Worm (Caenorhabditis elegans): Measurements from ENCODE around the gene csa-1.
A peak's percentile ranks its signal among the peaks of the same experiment; 100 is the strongest.

csa-1 gene

DNA sequence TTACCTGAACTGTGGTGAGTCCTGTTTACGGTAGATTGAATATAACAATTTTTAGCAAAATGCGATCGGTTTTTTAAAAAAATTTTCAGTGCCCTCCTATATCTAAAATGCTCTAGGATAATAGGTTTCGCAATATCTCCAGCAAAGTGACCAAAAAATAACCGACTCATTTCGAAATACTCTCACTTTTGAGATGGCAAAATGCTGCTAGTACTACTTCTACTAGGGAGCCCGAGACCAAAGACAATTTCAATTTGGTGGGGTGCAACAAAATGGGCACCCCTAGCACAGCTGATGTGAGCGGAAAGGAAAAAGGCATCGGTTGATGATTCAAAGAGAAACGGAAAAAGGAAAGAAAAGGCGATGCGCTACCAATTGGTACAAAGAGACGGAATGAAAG, 16.0 kb downstream of the csa-1 start:
- no peak for TF ChIP-seq ama-1 (optimal IDR thresholded peaks at IDR 0.05)
- TF ChIP-seq lim-6 (tag; optimal IDR thresholded peaks at IDR 0.05), result no peak
- no peak for TF ChIP-seq sdc-2 (tag; optimal IDR thresholded peaks at IDR 0.05)
- TF ChIP-seq rnt-1 (tag; optimal IDR thresholded peaks at IDR 0.05), result no peak
- TF ChIP-seq fkh-10 (GFP tag; optimal IDR thresholded peaks at IDR 0.05), result no peak
- TF ChIP-seq npax-4 (tag; optimal IDR thresholded peaks at IDR 0.05), result no peak
- TF ChIP-seq dmd-4 (tag; optimal IDR thresholded peaks at IDR 0.05; ENCODE audit: borderline replicate concordance), result no peak
- TF ChIP-seq ceh-6 (GFP tag; optimal IDR thresholded peaks at IDR 0.05), result no peak
- no peak for TF ChIP-seq mec-3 (tag; optimal IDR thresholded peaks at IDR 0.05; ENCODE audit: borderline replicate concordance)
- no peak for TF ChIP-seq syd-9 (tag; optimal IDR thresholded peaks at IDR 0.05)
- no peak for TF ChIP-seq K02D7.2 (tag; optimal IDR thresholded peaks at IDR 0.05)
- no peak for TF ChIP-seq tbx-2 (tag; optimal IDR thresholded peaks at IDR 0.05)
- no peak for TF ChIP-seq elt-2 (tag; optimal IDR thresholded peaks at IDR 0.05)
- no peak for TF ChIP-seq unc-42 (tag; optimal IDR thresholded peaks at IDR 0.05)
- TF ChIP-seq ceh-22 (tag; optimal IDR thresholded peaks at IDR 0.05), result no peak
- TF ChIP-seq ceh-34 (tag; optimal IDR thresholded peaks at IDR 0.05), result no peak
- no peak for TF ChIP-seq hlh-30 (tag; optimal IDR thresholded peaks at IDR 0.05; ENCODE audit: insufficient read depth)

DNA sequence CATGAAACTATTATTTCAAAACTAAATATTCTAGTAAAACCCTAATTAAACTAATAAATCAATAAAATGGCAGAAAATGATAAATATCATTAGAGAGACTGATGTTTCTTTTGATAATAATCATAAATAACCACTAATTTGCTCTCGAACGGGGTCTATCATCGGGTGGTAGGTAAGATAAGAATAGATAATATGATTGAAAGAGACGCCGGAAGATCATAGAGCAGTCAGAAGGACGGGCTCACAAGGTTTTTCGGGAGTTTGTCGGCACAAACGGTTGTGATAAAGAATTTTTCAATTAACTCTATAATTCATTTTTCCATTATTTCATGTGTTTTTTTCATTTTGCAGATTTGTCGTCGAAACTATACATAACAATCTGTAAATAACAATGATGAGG, 18.5 kb downstream of the csa-1 start:
- TF ChIP-seq elt-2 (tag; optimal IDR thresholded peaks at IDR 0.05), result peak; percentile 90
- no peak for TF ChIP-seq ceh-24 (tag; optimal IDR thresholded peaks at IDR 0.05)
- TF ChIP-seq lin-11 (tag; optimal IDR thresholded peaks at IDR 0.05), result no peak
- TF ChIP-seq C38D4.7 (GFP tag; optimal IDR thresholded peaks at IDR 0.05), result no peak
- TF ChIP-seq unc-42 (tag; optimal IDR thresholded peaks at IDR 0.05), result no peak
- no peak for TF ChIP-seq ceh-19 (GFP tag; optimal IDR thresholded peaks at IDR 0.05)
- no peak for TF ChIP-seq ceh-34 (tag; optimal IDR thresholded peaks at IDR 0.05)
- no peak for TF ChIP-seq tbx-7 (tag; optimal IDR thresholded peaks at IDR 0.05)
- no peak for TF ChIP-seq pat-9 (tag; optimal IDR thresholded peaks at IDR 0.05)
- TF ChIP-seq odd-2 (tag; optimal IDR thresholded peaks at IDR 0.05), result no peak
- TF ChIP-seq ets-4 (tag; optimal IDR thresholded peaks at IDR 0.05), result no peak
- no peak for TF ChIP-seq pax-1 (tag; optimal IDR thresholded peaks at IDR 0.05)
- no peak for TF ChIP-seq hlh-13 (GFP tag; optimal IDR thresholded peaks at IDR 0.05)
- TF ChIP-seq unc-55 (GFP tag; optimal IDR thresholded peaks at IDR 0.05), result peak; percentile 13

DNA sequence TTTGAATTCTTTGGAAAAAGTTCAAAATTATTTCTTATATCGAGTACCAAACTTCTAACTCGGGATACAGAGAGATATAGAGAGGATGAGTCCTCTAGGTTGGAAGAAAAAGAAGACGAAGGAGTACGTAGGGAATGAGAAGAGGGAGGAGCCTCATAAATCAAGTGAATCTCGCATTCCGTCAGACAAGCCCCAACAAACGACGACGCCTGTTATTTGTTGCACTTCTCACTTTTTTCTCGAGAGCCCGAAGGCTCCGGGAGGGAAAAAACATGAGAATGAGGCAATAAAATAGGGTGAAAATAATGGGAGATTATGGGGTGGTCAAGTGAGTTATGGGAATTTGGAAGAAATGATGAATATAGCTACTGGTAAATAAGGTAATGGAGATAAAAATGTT, 19.8 kb downstream of the csa-1 start:
- TF ChIP-seq npax-4 (tag; optimal IDR thresholded peaks at IDR 0.05) (no peak), unc-55 (GFP tag; optimal IDR thresholded peaks at IDR 0.05) (peak; percentile 45)

ce11 chrII:9295678-9296077, 23.8 kb downstream of the csa-1 start, which contains the start of gene C01G6.9:
Gene C01G6.9, minus strand, starts transcription at chrII:9295818.
- no peak for TF ChIP-seq ref-2 (tag; optimal IDR thresholded peaks at IDR 0.05)
- TF ChIP-seq pha-4 (tag; optimal IDR thresholded peaks at IDR 0.05), result no peak
- TF ChIP-seq fax-1 (tag; optimal IDR thresholded peaks at IDR 0.05), result no peak
- TF ChIP-seq C08G9.2 (tag; optimal IDR thresholded peaks at IDR 0.05), result no peak
- TF ChIP-seq che-1 (tag; optimal IDR thresholded peaks at IDR 0.05), result no peak
- TF ChIP-seq zip-5 (tag; optimal IDR thresholded peaks at IDR 0.05), result no peak
- no peak for TF ChIP-seq K09A11.1 (tag; optimal IDR thresholded peaks at IDR 0.05; ENCODE audit: insufficient read depth)
- TF ChIP-seq sdc-2 (tag; optimal IDR thresholded peaks at IDR 0.05), result no peak
- TF ChIP-seq rnt-1 (tag; optimal IDR thresholded peaks at IDR 0.05), result no peak

DNA sequence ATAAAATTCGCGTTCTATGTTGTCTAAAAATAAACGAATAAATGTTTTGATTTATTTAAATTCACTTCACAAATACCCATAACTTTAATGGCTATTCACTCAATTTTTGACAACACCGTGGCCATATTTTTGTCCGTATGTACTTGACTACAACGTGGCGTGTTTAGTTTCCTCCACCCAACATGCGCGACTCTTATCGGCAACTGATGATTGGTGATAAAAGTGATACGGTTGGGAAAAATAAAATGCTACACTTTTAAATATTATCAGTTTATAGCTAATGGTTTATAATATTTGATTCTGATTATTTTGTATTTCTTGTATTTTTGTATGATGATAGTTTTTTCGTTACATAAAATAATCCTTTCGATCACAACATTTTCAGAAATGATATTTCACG, 27.9 kb downstream of the csa-1 start, which contains the start of gene acs-7:
acs-7 (plus strand) TSS at position 386 of the 400 bp plus-strand sequence.
- TF ChIP-seq elt-2 (tag; optimal IDR thresholded peaks at IDR 0.05), result peak; percentile 94
- TF ChIP-seq ceh-2 (tag; optimal IDR thresholded peaks at IDR 0.05), result no peak

Measured in whole organism, late embryonic.